Fruit fly (Drosophila melanogaster): ENCODE measurements around the gene ChAT.

- TF ChIP-seq CG1620 (GFP tag; optimal IDR thresholded peaks at IDR 0.05) (no peak), CG12768 (GFP tag; optimal IDR thresholded peaks at IDR 0.05) (no peak), Mnt (GFP tag; optimal IDR thresholded peaks at IDR 0.05) (no peak), CG14711 (tag; optimal IDR thresholded peaks at IDR 0.05) (no peak), CG5204 (GFP tag; optimal IDR thresholded peaks at IDR 0.05) (no peak), cic (GFP tag; optimal IDR thresholded peaks at IDR 0.05) (no peak), pad (GFP tag; optimal IDR thresholded peaks at IDR 0.05) (no peak), CG7101 (tag; optimal IDR thresholded peaks at IDR 0.05) (no peak), cnc (optimal IDR thresholded peaks at IDR 0.05) (no peak), toe (GFP tag; optimal IDR thresholded peaks at IDR 0.05) (no peak), ovo (GFP tag; optimal IDR thresholded peaks at IDR 0.05) (no peak), CG33017 (tag; optimal IDR thresholded peaks at IDR 0.05) (no peak), tj (GFP tag; optimal IDR thresholded peaks at IDR 0.05) (no peak)
Observed at dm6 chr3R:18692619-18693018, 12.7 kb upstream of the ChAT start, which contains the start of gene Muc91C.
